Worm (Caenorhabditis elegans) whole organism, late embryonic: Measurements from ENCODE around the gene ZK1320.13.
A peak's percentile ranks its signal among the peaks of the same experiment; 100 is the strongest.

Experiments
- T23F11.4 ChIP-seq: fragments of 200-800 bp; sonication (Bioruptor generic); optimal IDR thresholded peaks from 2 replicates; lab custom pipeline; 2018; ENCODE audit warnings: mild to moderate bottlenecking, missing genetic modification characterization, missing compliant biosample characterization
- ahr-1 ChIP-seq: sonication (generic microtip); optimal IDR thresholded peaks from 2 replicates; lab custom pipeline; 2016; ENCODE audit warnings: missing genetic modification characterization, missing compliant biosample characterization
- ama-1 ChIP-seq: fragments of 150-350 bp; optimal IDR thresholded peaks from 2 replicates; lab custom pipeline; 2014
- ceh-14 ChIP-seq: sonication (generic microtip); optimal IDR thresholded peaks from 2 replicates; lab custom pipeline; 2016; ENCODE audit warnings: missing genotype, missing genetic modification characterization, missing compliant biosample characterization
- ceh-22 ChIP-seq: sonication (generic microtip); optimal IDR thresholded peaks from 2 replicates; lab custom pipeline; 2017; ENCODE audit warnings: missing biosample characterization, missing genetic modification characterization
- ceh-24 ChIP-seq: sonication (generic microtip); optimal IDR thresholded peaks from 2 replicates; lab custom pipeline; 2016; ENCODE audit warnings: mild to moderate bottlenecking, missing genetic modification characterization, missing compliant biosample characterization
- ceh-34 ChIP-seq: sonication (generic microtip); optimal IDR thresholded peaks from 2 replicates; lab custom pipeline; 2016; ENCODE audit warnings: mild to moderate bottlenecking, missing genetic modification characterization, missing compliant biosample characterization
- ceh-48 ChIP-seq: sonication (generic microtip); optimal IDR thresholded peaks from 2 replicates; lab custom pipeline; 2016; ENCODE audit warnings: missing genetic modification characterization, inconsistent platforms, missing compliant biosample characterization
- ceh-6 ChIP-seq: fragments of 200-800 bp; sonication (Bioruptor generic); optimal IDR thresholded peaks from 2 replicates; lab custom pipeline; 2018; ENCODE audit warnings: mild to moderate bottlenecking, missing genetic modification characterization, missing compliant biosample characterization
- dmd-4 ChIP-seq: sonication (generic microtip); optimal IDR thresholded peaks from 2 replicates; lab custom pipeline; 2016; ENCODE audit warnings: borderline replicate concordance, missing genetic modification characterization, missing compliant biosample characterization
- dve-1 ChIP-seq: sonication (generic microtip); optimal IDR thresholded peaks from 2 replicates; lab custom pipeline; 2017; ENCODE audit warnings: antibody characterized with exemption, mild to moderate bottlenecking, missing genetic modification characterization, missing compliant biosample characterization
- elt-2 ChIP-seq: sonication (generic microtip); optimal IDR thresholded peaks from 2 replicates; lab custom pipeline; 2016; ENCODE audit warnings: missing genetic modification reagents, missing genetic modification characterization, missing compliant biosample characterization
- elt-4 ChIP-seq: sonication (generic microtip); optimal IDR thresholded peaks from 2 replicates; lab custom pipeline; 2016; ENCODE audit warnings: missing genetic modification characterization, missing compliant biosample characterization
- ets-4 ChIP-seq: sonication (generic microtip); optimal IDR thresholded peaks from 2 replicates; lab custom pipeline; 2016; ENCODE audit warnings: missing genetic modification characterization, missing compliant biosample characterization
- eyg-1 ChIP-seq: sonication (generic microtip); optimal IDR thresholded peaks from 2 replicates; lab custom pipeline; 2016; ENCODE audit warnings: missing genotype, missing genetic modification characterization, missing compliant biosample characterization
- fkh-10 ChIP-seq: fragments of 150-350 bp; optimal IDR thresholded peaks from 2 replicates; lab custom pipeline; 2014; ENCODE audit warnings: missing biosample characterization, missing genetic modification reagents, missing genetic modification characterization
- hlh-13 ChIP-seq: fragments of 200-800 bp; sonication (Bioruptor generic); optimal IDR thresholded peaks from 2 replicates; lab custom pipeline; 2018; ENCODE audit warnings: mild to moderate bottlenecking, missing genetic modification characterization, missing compliant biosample characterization
- hlh-15 ChIP-seq: sonication (generic microtip); optimal IDR thresholded peaks from 2 replicates; lab custom pipeline; 2016; ENCODE audit warnings: missing genetic modification characterization, missing compliant biosample characterization
- hlh-30 ChIP-seq: sonication (generic microtip); optimal IDR thresholded peaks from 2 replicates; lab custom pipeline; 2017; ENCODE audit warnings: antibody characterized with exemption, missing genetic modification characterization, missing compliant biosample characterization; ENCODE audit not compliant: insufficient read depth
- hlh-6 ChIP-seq: sonication (generic microtip); optimal IDR thresholded peaks from 2 replicates; lab custom pipeline; 2016; ENCODE audit warnings: missing genotype, missing genetic modification characterization, missing compliant biosample characterization
- hlh-8 ChIP-seq: sonication (generic microtip); optimal IDR thresholded peaks from 2 replicates; lab custom pipeline; 2016; ENCODE audit warnings: missing genotype, missing genetic modification characterization, missing compliant biosample characterization
- lin-11 ChIP-seq: fragments of 200-800 bp; sonication (Bioruptor generic); optimal IDR thresholded peaks from 2 replicates; lab custom pipeline; 2018; ENCODE audit warnings: mild to moderate bottlenecking, missing genetic modification characterization, missing compliant biosample characterization
- nhr-11 ChIP-seq: fragments of 150-350 bp; optimal IDR thresholded peaks from 2 replicates; lab custom pipeline; 2014; ENCODE audit warnings: missing biosample characterization, missing genetic modification characterization
- odd-2 ChIP-seq: sonication (generic microtip); optimal IDR thresholded peaks from 2 replicates; lab custom pipeline; 2017; ENCODE audit warnings: antibody characterized with exemption, mild to moderate bottlenecking, missing genetic modification characterization, missing compliant biosample characterization
- pat-9 ChIP-seq: fragments of 200-800 bp; sonication (Bioruptor generic); optimal IDR thresholded peaks from 2 replicates; lab custom pipeline; 2018; ENCODE audit warnings: mild to moderate bottlenecking, missing genetic modification characterization, moderate library complexity, missing compliant biosample characterization
- pha-2 ChIP-seq: sonication (generic microtip); optimal IDR thresholded peaks from 2 replicates; lab custom pipeline; 2017; ENCODE audit warnings: mild to moderate bottlenecking, missing genetic modification characterization, missing compliant biosample characterization
- pha-4 ChIP-seq: fragments of 150-350 bp; optimal IDR thresholded peaks from 2 replicates; lab custom pipeline; 2018; ENCODE audit warnings: missing biosample characterization, missing genetic modification reagents, missing genetic modification characterization
- pros-1 ChIP-seq: fragments of 150-350 bp; optimal IDR thresholded peaks from 2 replicates; lab custom pipeline; 2014; ENCODE audit warnings: missing biosample characterization, missing genetic modification reagents, missing genetic modification characterization
- rnt-1 ChIP-seq: sonication (generic microtip); optimal IDR thresholded peaks from 2 replicates; lab custom pipeline; 2016; ENCODE audit warnings: missing genetic modification characterization, missing compliant biosample characterization
- sox-2 ChIP-seq: fragments of 200-800 bp; sonication (Bioruptor generic); IDR thresholded peaks from 2 replicates; pipeline ENCODE4 v1.3.6; 2022; ENCODE audit warnings: missing genetic modification reagents, missing genetic modification characterization, missing compliant biosample characterization
- sox-4 ChIP-seq: sonication (generic microtip); optimal IDR thresholded peaks from 2 replicates; lab custom pipeline; 2017; ENCODE audit warnings: mild to moderate bottlenecking, missing genetic modification characterization, inconsistent platforms, missing compliant biosample characterization
- tbx-2 ChIP-seq: sonication (generic microtip); optimal IDR thresholded peaks from 2 replicates; lab custom pipeline; 2016; ENCODE audit warnings: missing genetic modification characterization, missing compliant biosample characterization
- ttx-3 ChIP-seq: sonication (generic microtip); optimal IDR thresholded peaks from 2 replicates; lab custom pipeline; 2016; ENCODE audit warnings: missing genetic modification reagents, missing genetic modification characterization, missing compliant biosample characterization
- unc-42 ChIP-seq: sonication (generic microtip); optimal IDR thresholded peaks from 2 replicates; lab custom pipeline; 2016; ENCODE audit warnings: missing genotype, missing genetic modification characterization, missing compliant biosample characterization
- unc-55 ChIP-seq: sonication (generic microtip); optimal IDR thresholded peaks from 2 replicates; lab custom pipeline; 2017; ENCODE audit warnings: missing biosample characterization, missing genetic modification reagents, missing genetic modification characterization
- zip-5 ChIP-seq: sonication (generic microtip); optimal IDR thresholded peaks from 2 replicates; lab custom pipeline; 2016; ENCODE audit warnings: missing genetic modification characterization, missing compliant biosample characterization

Gene ZK1320.13

DNA sequence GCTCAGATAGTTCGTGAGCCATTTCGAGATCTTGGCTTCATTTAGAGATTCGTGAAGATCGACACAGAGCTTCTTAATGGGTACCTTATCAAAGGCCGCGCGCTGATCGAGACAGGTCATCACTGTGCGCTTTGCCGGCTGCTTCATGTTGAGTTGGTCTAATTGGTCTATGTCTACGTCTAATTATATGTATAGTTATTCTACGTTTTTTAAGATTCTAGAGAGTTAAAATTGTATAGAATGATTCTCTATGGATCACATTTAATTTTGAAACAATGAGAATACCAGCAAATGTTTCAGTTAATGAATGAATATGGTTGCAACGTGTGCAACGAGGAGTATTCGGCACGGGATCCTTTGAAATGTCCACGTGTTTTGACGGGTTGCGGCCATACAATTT is 5.9 kb upstream of the ZK1320.13 start, which contains the start of gene arc-1:
Gene arc-1, plus strand, starts transcription at position 301 of the 400 bp plus-strand sequence.
- no peak for TF ChIP-seq unc-42
- TF ChIP-seq sox-2 (GFP tag; lab: Robert Waterston, UW): no peak
- no peak for TF ChIP-seq ceh-22 (tag; lab: Kevin White, UChicago)
- TF ChIP-seq pha-4 (tag; lab: Kevin White, UChicago): no peak
- TF ChIP-seq ceh-14: no peak
- TF ChIP-seq ttx-3: no peak
- TF ChIP-seq ama-1 (lab: Kevin White, UChicago): no peak

DNA sequence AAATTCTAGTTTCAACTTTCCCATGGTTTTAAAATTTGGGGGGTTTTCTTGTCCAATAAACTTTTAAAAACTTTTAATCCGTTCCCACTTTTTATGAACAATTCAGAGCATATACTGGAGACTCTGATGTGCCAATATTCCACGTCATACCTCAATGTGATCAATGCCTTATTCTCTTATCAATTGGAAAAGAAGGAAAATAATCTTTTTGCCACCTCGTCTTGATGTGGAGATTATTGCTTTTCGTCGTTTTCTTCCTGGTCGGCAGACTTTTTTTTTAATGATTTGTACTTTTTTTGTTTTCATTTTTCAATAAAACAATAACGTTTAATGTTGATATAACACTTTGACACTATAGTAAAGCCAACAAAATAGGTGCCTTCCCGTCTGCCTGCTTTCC is 3.1 kb upstream of the ZK1320.13 start:
- TF ChIP-seq hlh-13 (no peak), tbx-2 (tag; lab: Kevin White, UChicago) (no peak), eyg-1 (tag; lab: Kevin White, UChicago) (no peak), pros-1 (tag; lab: Kevin White, UChicago) (no peak), ceh-6 (GFP tag; lab: Kevin White, UChicago) (no peak), ceh-34 (tag; lab: Kevin White, UChicago) (no peak), T23F11.4 (GFP tag; lab: Kevin White, UChicago) (no peak), ahr-1 (tag; lab: Kevin White, UChicago) (no peak), pha-2 (no peak), pat-9 (tag; lab: Kevin White, UChicago) (no peak), ets-4 (tag; lab: Kevin White, UChicago) (no peak), elt-2 (tag; lab: Kevin White, UChicago) (no peak)

DNA sequence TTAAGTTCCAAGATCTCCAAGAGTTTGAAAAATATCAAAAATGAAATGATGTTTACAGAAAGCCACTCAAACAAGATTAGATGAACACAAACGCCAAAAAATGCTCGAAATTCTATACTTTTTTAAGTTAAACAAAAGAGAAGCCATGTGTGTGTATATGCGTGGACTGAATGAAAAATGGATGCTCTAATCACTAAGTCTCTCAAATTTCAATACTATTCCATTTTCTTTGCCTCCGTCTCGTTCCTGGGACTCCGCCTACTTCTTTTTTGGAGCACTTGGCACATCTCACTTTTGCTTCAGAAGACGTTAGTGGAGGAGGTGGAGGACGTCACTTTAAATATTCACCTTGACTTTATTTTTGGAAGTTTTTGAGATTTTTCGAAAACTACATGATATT is 751 bp upstream of the ZK1320.13 start:
- TF ChIP-seq ceh-48 (tag; lab: Kevin White, UChicago) (no peak), rnt-1 (tag; lab: Kevin White, UChicago) (no peak), sox-4 (tag; lab: Kevin White, UChicago) (no peak), zip-5 (no peak), pha-2 (no peak), ceh-24 (tag; lab: Kevin White, UChicago) (no peak), hlh-30 (no peak), hlh-6 (tag; lab: Kevin White, UChicago) (no peak), eyg-1 (tag; lab: Kevin White, UChicago) (no peak), elt-4 (tag; lab: Kevin White, UChicago) (no peak), dmd-4 (tag; lab: Kevin White, UChicago) (no peak)

DNA sequence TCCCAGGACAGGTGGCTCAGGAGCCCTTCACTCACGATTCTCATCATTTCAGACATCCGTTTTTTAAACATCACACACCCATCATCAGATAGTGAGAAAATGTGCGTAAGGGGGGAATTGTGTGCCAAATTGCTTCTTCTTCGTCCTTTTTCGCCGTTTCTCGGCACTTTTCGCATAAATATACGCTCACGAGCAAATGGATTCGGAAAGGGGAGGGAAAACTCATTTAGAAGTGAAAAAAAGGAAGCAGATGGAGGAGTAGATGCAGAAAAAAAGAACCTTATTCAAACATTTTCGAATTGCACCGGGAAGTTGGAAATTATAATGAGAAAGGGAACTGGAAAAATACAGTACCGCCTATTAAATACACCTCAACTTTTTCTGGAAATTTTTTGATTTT is 1.5 kb downstream of the ZK1320.13 start:
- no peak for TF ChIP-seq hlh-8 (tag; lab: Kevin White, UChicago)
- TF ChIP-seq eyg-1 (tag; lab: Kevin White, UChicago): no peak
- TF ChIP-seq unc-42: peak; percentile 50
- no peak for TF ChIP-seq nhr-11 (tag; lab: Kevin White, UChicago)

DNA sequence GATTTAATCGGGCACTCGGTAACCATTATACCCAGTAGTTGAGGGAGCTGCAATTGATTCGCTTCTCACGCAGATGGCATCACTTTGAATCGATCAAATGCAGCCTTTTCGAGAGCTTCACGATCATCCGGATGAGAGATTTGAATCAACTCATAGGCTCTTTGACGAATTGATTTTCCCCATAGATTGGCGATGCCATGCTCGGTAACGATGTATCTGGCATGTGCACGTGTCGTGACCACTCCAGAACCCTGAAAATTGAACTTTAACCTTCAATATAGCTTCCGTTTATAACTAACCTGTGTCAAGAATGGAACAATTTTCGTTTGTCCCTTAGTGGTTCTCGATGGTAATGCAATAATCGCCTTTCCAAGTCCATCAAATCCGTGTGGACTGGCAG is 3.6 kb downstream of the ZK1320.13 start:
- no peak for TF ChIP-seq fkh-10 (GFP tag; lab: Kevin White, UChicago)
- no peak for TF ChIP-seq ceh-34 (tag; lab: Kevin White, UChicago)
- TF ChIP-seq ttx-3: no peak
- no peak for TF ChIP-seq unc-55 (GFP tag; lab: Kevin White, UChicago)
- no peak for TF ChIP-seq odd-2 (tag; lab: Kevin White, UChicago)
- TF ChIP-seq hlh-15 (tag; lab: Kevin White, UChicago): no peak
- no peak for TF ChIP-seq pat-9 (tag; lab: Kevin White, UChicago)
- no peak for TF ChIP-seq lin-11 (tag; lab: Kevin White, UChicago)
- no peak for TF ChIP-seq dve-1 (tag; lab: Kevin White, UChicago)
